2 fruit fly cellular contexts compared by ENCODE assay signal in the genomic region with DNA sequence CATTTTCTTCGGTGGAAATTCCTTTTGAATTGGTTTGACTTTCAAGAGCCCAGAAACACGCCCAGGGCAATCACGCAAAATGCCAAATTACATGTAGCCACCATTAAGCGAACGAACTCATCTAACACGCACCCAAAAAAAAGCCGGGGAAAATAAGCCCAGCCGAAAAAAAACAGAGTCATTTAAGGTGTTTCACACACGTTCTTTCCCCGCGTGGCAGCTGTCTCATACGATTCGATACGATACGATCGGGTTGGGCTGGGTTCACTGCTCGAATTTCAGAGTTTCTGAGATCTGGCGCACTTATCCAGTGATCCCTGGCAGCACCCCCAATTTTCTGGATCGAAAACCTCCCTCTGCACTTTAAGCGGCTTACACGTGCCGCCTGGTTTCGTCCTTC.
TF ChIP-seq lines count a peak whose summit lies in the region.

No protein-coding gene starts in this region.

- TF ChIP-seq CTCF in whole organism, embryonic (GFP tag; optimal IDR thresholded peaks at IDR 0.05; lab: Kevin White, UChicago): no peak

TF ChIP-seq in whole organism, embryonic, 481 proteins besides CTCF, POLR2A, EP300 and RAD21:
- TF ChIP-seq CG2199 (GFP tag; IDR thresholded peaks at IDR 0.05; lab: Robert Waterston, UW) (0 out of 3 replicates have a peak, but pooled peaks have one; percentile 56), lov (optimal IDR thresholded peaks at IDR 0.05; lab: Kevin White, UChicago) (no peak), lov (GFP tag; IDR thresholded peaks at IDR 0.05; lab: Robert Waterston, UW) (0 out of 3 replicates have a peak, but pooled peaks have one; percentile 44), CG12744 (GFP tag; optimal IDR thresholded peaks at IDR 0.05; lab: Kevin White, UChicago) (no peak), CrebB (tag; optimal IDR thresholded peaks at IDR 0.05; lab: Kevin White, UChicago) (no peak), NfI (GFP tag; optimal IDR thresholded peaks at IDR 0.05; lab: Kevin White, UChicago) (no peak), CHES-1-like (GFP tag; optimal IDR thresholded peaks at IDR 0.05; lab: Kevin White, UChicago) (no peak), BtbVII (GFP tag; optimal IDR thresholded peaks at IDR 0.05; lab: Kevin White, UChicago) (no peak), slp2 (GFP tag; optimal IDR thresholded peaks at IDR 0.05; lab: Kevin White, UChicago) (no peak), CG12104 (GFP tag; optimal IDR thresholded peaks at IDR 0.05; lab: Kevin White, UChicago) (no peak), CG1233 (GFP tag; optimal IDR thresholded peaks at IDR 0.05; lab: Kevin White, UChicago) (no peak), Doc2 (GFP tag; IDR thresholded peaks at IDR 0.05; lab: Robert Waterston, UW) (no peak), CG31388 (GFP tag; optimal IDR thresholded peaks at IDR 0.05; lab: Kevin White, UChicago) (no peak), CG10462 (GFP tag; optimal IDR thresholded peaks at IDR 0.05; lab: Kevin White, UChicago) (no peak), vvl (GFP tag; IDR thresholded peaks at IDR 0.05; lab: Robert Waterston, UW) (no peak), NC2α (GFP tag; optimal IDR thresholded peaks at IDR 0.05; lab: Kevin White, UChicago) (no peak), gsb (GFP tag; IDR thresholded peaks at IDR 0.05; lab: Robert Waterston, UW) (no peak), Side (GFP tag; optimal IDR thresholded peaks at IDR 0.05; lab: Kevin White, UChicago) (no peak), CG10321 (GFP tag; IDR thresholded peaks at IDR 0.05; lab: Robert Waterston, UW) (no peak), oc (tag; optimal IDR thresholded peaks at IDR 0.05; lab: Kevin White, UChicago) (no peak), NC2β (GFP tag; optimal IDR thresholded peaks at IDR 0.05; lab: Kevin White, UChicago) (no peak), CG3065 (GFP tag; optimal IDR thresholded peaks at IDR 0.05; lab: Kevin White, UChicago) (no peak), CG3995 (GFP tag; optimal IDR thresholded peaks at IDR 0.05; lab: Kevin White, UChicago) (no peak), H2.0 (GFP tag; IDR thresholded peaks at IDR 0.05; lab: Robert Waterston, UW) (no peak), Blimp-1 (GFP tag; optimal IDR thresholded peaks at IDR 0.05; lab: Kevin White, UChicago) (no peak), ci (GFP tag; IDR thresholded peaks at IDR 0.05; lab: Robert Waterston, UW) (0 out of 3 replicates have a peak, but pooled peaks have one; percentile 21), CG14860 (GFP tag; IDR thresholded peaks at IDR 0.05; lab: Robert Waterston, UW; ENCODE audit: partially characterized antibody) (no peak), CG30431 (GFP tag; optimal IDR thresholded peaks at IDR 0.05; lab: Kevin White, UChicago) (no peak), knrl (GFP tag; IDR thresholded peaks at IDR 0.05; lab: Robert Waterston, UW; ENCODE audit: partially characterized antibody) (0 out of 3 replicates have a peak, but pooled peaks have one; percentile 7), scrt (GFP tag; optimal IDR thresholded peaks at IDR 0.05; lab: Kevin White, UChicago) (no peak), sqz (GFP tag; optimal IDR thresholded peaks at IDR 0.05; lab: Kevin White, UChicago) (peak; percentile 12), Dbx (GFP tag; IDR thresholded peaks at IDR 0.05; lab: Robert Waterston, UW) (no peak), CG15601 (tag; optimal IDR thresholded peaks at IDR 0.05; lab: Kevin White, UChicago) (no peak), Dad (GFP tag; optimal IDR thresholded peaks at IDR 0.05; lab: Kevin White, UChicago) (no peak), pzg (GFP tag; optimal IDR thresholded peaks at IDR 0.05; lab: Kevin White, UChicago) (no peak), gcm (GFP tag; optimal IDR thresholded peaks at IDR 0.05; lab: Kevin White, UChicago) (no peak), Meics (GFP tag; optimal IDR thresholded peaks at IDR 0.05; lab: Kevin White, UChicago) (no peak)
TF ChIP-seq in whole organism, embryonic: peak in this region for 5.

TF ChIP-seq in whole organism, prepupa, 60 proteins besides CTCF, POLR2A, EP300 and RAD21:
- TF ChIP-seq svp (GFP tag; lab: Kevin White, UChicago) (peak; percentile 63), acj6 (GFP tag; optimal IDR thresholded peaks at IDR 0.05; lab: Kevin White, UChicago) (no peak), Met (GFP tag; optimal IDR thresholded peaks at IDR 0.05; lab: Kevin White, UChicago) (no peak), CG3919 (GFP tag; optimal IDR thresholded peaks at IDR 0.05; lab: Kevin White, UChicago) (no peak)
